Fruit fly (Drosophila melanogaster): ENCODE measurements around the gene KLHL18.

The KLHL18 gene

DNA sequence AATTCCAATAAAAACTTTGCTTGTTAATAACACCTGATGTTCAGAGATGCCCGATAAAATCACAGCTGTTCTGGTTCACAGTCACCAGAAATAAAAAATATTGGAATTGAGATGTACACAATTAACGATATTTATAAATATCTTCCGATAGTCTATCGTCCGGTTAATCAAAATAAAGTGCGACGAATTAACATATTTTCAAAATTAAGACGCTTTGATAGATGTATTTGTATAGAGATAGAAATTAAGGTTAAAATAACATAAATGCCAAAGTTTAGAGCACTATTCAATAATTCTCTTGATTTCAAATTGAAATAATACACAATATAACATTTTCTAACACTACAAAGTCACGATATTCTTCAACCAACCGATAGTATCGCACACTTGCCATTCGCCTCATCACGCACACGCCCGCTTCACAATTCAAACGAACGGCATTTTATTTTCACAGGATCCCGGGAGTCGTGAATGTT is 47.5 kb downstream of the KLHL18 start, which contains the start of the genes CG3281 and aurA (continued):
- TF ChIP-seq CG3281 (GFP tag; optimal IDR thresholded peaks at IDR 0.05) (peak; percentile 80), Fer1 (GFP tag; optimal IDR thresholded peaks at IDR 0.05) (peak; percentile 62), Atf3 (GFP tag; optimal IDR thresholded peaks at IDR 0.05) (peak; percentile 49), CG4404 (GFP tag; IDR thresholded peaks at IDR 0.05) (peak; percentile 81), Dek (tag; optimal IDR thresholded peaks at IDR 0.05) (peak; percentile 60), Bdp1 (GFP tag; optimal IDR thresholded peaks at IDR 0.05) (peak; percentile 47), emc (GFP tag; optimal IDR thresholded peaks at IDR 0.05) (peak; percentile 73), onecut (GFP tag; IDR thresholded peaks at IDR 0.05) (no peak), Ravus (GFP tag; IDR thresholded peaks at IDR 0.05) (no peak), Abd-B (GFP tag; optimal IDR thresholded peaks at IDR 0.05) (peak; percentile 87), CG34422 (GFP tag; IDR thresholded peaks at IDR 0.05) (no peak; the same call in 1 of the 3 replicates), corto (GFP tag; optimal IDR thresholded peaks at IDR 0.05) (peak; percentile 7), CG17186 (GFP tag; optimal IDR thresholded peaks at IDR 0.05) (peak; percentile 72), phol (tag; optimal IDR thresholded peaks at IDR 0.05) (peak; percentile 87), CG17385 (GFP tag; optimal IDR thresholded peaks at IDR 0.05) (peak; percentile 44), dysf (GFP tag; IDR thresholded peaks at IDR 0.05) (peak; percentile 71), CG10431 (GFP tag; optimal IDR thresholded peaks at IDR 0.05) (no peak), trh (GFP tag; optimal IDR thresholded peaks at IDR 0.05) (peak; percentile 36), CG1792 (GFP tag; optimal IDR thresholded peaks at IDR 0.05) (peak; percentile 66), CG6175 (GFP tag; IDR thresholded peaks at IDR 0.05) (no peak), CG11456 (GFP tag; IDR thresholded peaks at IDR 0.05) (0 out of 3 replicates have a peak, but pooled peaks have one; percentile 64), bab2 (GFP tag; optimal IDR thresholded peaks at IDR 0.05) (peak; percentile 81), Meics (GFP tag; optimal IDR thresholded peaks at IDR 0.05) (peak; percentile 61), CG4424 (GFP tag; optimal IDR thresholded peaks at IDR 0.05) (peak; percentile 82), Hey (tag; optimal IDR thresholded peaks at IDR 0.05) (no peak), Trl (optimal IDR thresholded peaks at IDR 0.05) (peak in 1 of 2 experiments; percentile 8), Trl (GFP tag; optimal IDR thresholded peaks at IDR 0.05) (peak; percentile 74), Sin3A (optimal IDR thresholded peaks at IDR 0.05) (peak; percentile 90), esg (GFP tag; conservative IDR thresholded peaks at IDR 0.05) (peak; percentile 49; the same call in 1 of the 2 replicates), sc (optimal IDR thresholded peaks at IDR 0.05) (no peak), sc (GFP tag; optimal IDR thresholded peaks at IDR 0.05) (no peak), peb (GFP tag; IDR thresholded peaks at IDR 0.05) (no peak), CG10366 (GFP tag; IDR thresholded peaks at IDR 0.05) (peak; percentile 21; the same call in 1 of the 2 replicates), CG18262 (tag; optimal IDR thresholded peaks at IDR 0.05) (peak; percentile 73), Chrac-16 (GFP tag; optimal IDR thresholded peaks at IDR 0.05) (peak; percentile 83), oc (tag; optimal IDR thresholded peaks at IDR 0.05) (no peak), CG33557 (GFP tag; optimal IDR thresholded peaks at IDR 0.05) (peak; percentile 62), btn (GFP tag; optimal IDR thresholded peaks at IDR 0.05) (no peak), CG7271 (tag; optimal IDR thresholded peaks at IDR 0.05) (peak; percentile 49), CG6791 (GFP tag; IDR thresholded peaks at IDR 0.05; ENCODE audit: partially characterized antibody) (peak; percentile 92), CG18764 (GFP tag; optimal IDR thresholded peaks at IDR 0.05) (peak; percentile 64), CG11085 (GFP tag; IDR thresholded peaks at IDR 0.05) (peak; percentile 46; the same call in 1 of the 2 replicates), HLHmδ (GFP tag; optimal IDR thresholded peaks at IDR 0.05) (no peak), CG6654 (GFP tag; optimal IDR thresholded peaks at IDR 0.05) (no peak), sr (GFP tag; IDR thresholded peaks at IDR 0.05) (no peak), CG12744 (GFP tag; optimal IDR thresholded peaks at IDR 0.05) (peak; percentile 39), tin (GFP tag; optimal IDR thresholded peaks at IDR 0.05) (peak; percentile 81), CG14667 (GFP tag; IDR thresholded peaks at IDR 0.05) (no peak), B-H1 (GFP tag; IDR thresholded peaks at IDR 0.05) (no peak), z (GFP tag; IDR thresholded peaks at IDR 0.05) (no peak), sens-2 (GFP tag; IDR thresholded peaks at IDR 0.05) (no peak), Xrp1 (GFP tag; IDR thresholded peaks at IDR 0.05) (peak; percentile 51; the same call in 1 of the 2 replicates), CG8089 (GFP tag; optimal IDR thresholded peaks at IDR 0.05) (peak; percentile 38)
